Worm (Caenorhabditis elegans) whole organism, L4 larva: ENCODE results near the gene mrps-26.

Experiments used
- ZK337.2 ChIP-seq: fragments of 200-800 bp; sonication (Bioruptor generic); IDR thresholded peaks from 2 replicates; pipeline ENCODE4 v1.3.6; 2022; ENCODE audit warnings: missing genetic modification reagents, missing genetic modification characterization, missing compliant biosample characterization
- ama-1 ChIP-seq: fragments of 150-350 bp; optimal IDR thresholded peaks from 2 replicates; lab custom pipeline; 2014; ENCODE audit warnings: inconsistent platforms, mixed read lengths
- fkh-10 ChIP-seq: fragments of 150-350 bp; optimal IDR thresholded peaks from 2 replicates; lab custom pipeline; 2014; ENCODE audit warnings: missing biosample characterization, missing genetic modification reagents, missing genetic modification characterization
- fos-1 ChIP-seq: fragments of 150-350 bp; optimal IDR thresholded peaks from 2 replicates; lab custom pipeline; 2014; ENCODE audit warnings: missing biosample characterization, missing genetic modification characterization
- gei-8 ChIP-seq: fragments of 200-800 bp; sonication (Bioruptor generic); optimal IDR thresholded peaks from 2 replicates; lab custom pipeline; 2018; ENCODE audit warnings: mild to moderate bottlenecking, missing genetic modification characterization, missing compliant biosample characterization
- hmg-1.1 ChIP-seq: fragments of 200-800 bp; sonication (Bioruptor generic); IDR thresholded peaks from 2 replicates; pipeline ENCODE4 v1.3.6; 2022; ENCODE audit warnings: missing genetic modification reagents, missing genetic modification characterization, missing compliant biosample characterization
- lin-39 ChIP-seq: fragments of 150-350 bp; optimal IDR thresholded peaks from 2 replicates; lab custom pipeline; 2014; ENCODE audit warnings: missing biosample characterization, missing genetic modification reagents, missing genetic modification characterization
- mxl-3 ChIP-seq: fragments of 200-800 bp; sonication (Bioruptor generic); optimal IDR thresholded peaks from 2 replicates; lab custom pipeline; 2018; ENCODE audit warnings: mild to moderate bottlenecking, missing genetic modification characterization, missing compliant biosample characterization
- nhr-111 ChIP-seq: fragments of 200-800 bp; sonication (Bioruptor generic); optimal IDR thresholded peaks from 2 replicates; lab custom pipeline; 2018; ENCODE audit warnings: mild to moderate bottlenecking, missing genetic modification characterization, missing compliant biosample characterization
- skn-1 ChIP-seq: fragments of 150-350 bp; optimal IDR thresholded peaks from 2 replicates; lab custom pipeline; 2014; ENCODE audit warnings: missing biosample characterization, missing genetic modification characterization
- snpc-4 ChIP-seq: fragments of 150-350 bp; optimal IDR thresholded peaks from 2 replicates; lab custom pipeline; 2014; ENCODE audit warnings: missing biosample characterization, missing genetic modification characterization
- unc-39 ChIP-seq: sonication (generic microtip); optimal IDR thresholded peaks from 2 replicates; lab custom pipeline; 2017; ENCODE audit warnings: missing biosample characterization, missing genetic modification characterization
- unc-62 ChIP-seq, 3 experiments: fragments of 150-350 bp in 1 of 3; sonication (generic microtip); optimal IDR thresholded peaks in 2 of 3; peaks in 1 of 3; 1 replicate in 1 of 3; 2 replicates in 2 of 3; lab custom pipeline; 2014 to 2017; ENCODE audit warnings: missing biosample characterization in 3 of 3, missing genetic modification characterization in 3 of 3, missing genetic modification reagents in 3 of 3, missing genotype in 1 of 3
- zag-1 ChIP-seq: fragments of 150-350 bp; optimal IDR thresholded peaks from 2 replicates; lab custom pipeline; 2014; ENCODE audit warnings: missing biosample characterization, missing genetic modification characterization

ce11 chrIII:5206861-5207414 lies 27.5 kb upstream of the mrps-26 start, which contains the start of gene morc-1:
- no peak for TF ChIP-seq snpc-4 (tag; lab: Kevin White, UChicago)
- no peak for TF ChIP-seq fos-1 (tag; lab: Kevin White, UChicago)
- TF ChIP-seq skn-1 (tag; lab: Kevin White, UChicago) = no peak
- no peak for TF ChIP-seq hmg-1.1 (GFP tag; lab: Robert Waterston, UW)
- no peak for TF ChIP-seq unc-62 (GFP tag; optimal IDR thresholded peaks at IDR 0.05 in 1 of 2; lab: Kevin White, UChicago)
- TF ChIP-seq unc-62 (tag; optimal IDR thresholded peaks at IDR 0.05; lab: Kevin White, UChicago) = no peak
- TF ChIP-seq nhr-111 (GFP tag; lab: Kevin White, UChicago) = no peak
- no peak for TF ChIP-seq ZK337.2 (GFP tag; lab: Robert Waterston, UW)
- TF ChIP-seq unc-39 (tag; lab: Kevin White, UChicago) = no peak
- TF ChIP-seq ama-1 (lab: Kevin White, UChicago) = no peak
- no peak for TF ChIP-seq lin-39 (tag; lab: Kevin White, UChicago)
- TF ChIP-seq mxl-3 (GFP tag; lab: Kevin White, UChicago) = no peak
- no peak for TF ChIP-seq zag-1
- no peak for TF ChIP-seq gei-8 (GFP tag; lab: Kevin White, UChicago)
- TF ChIP-seq fkh-10 = no peak
